Fruit fly (Drosophila melanogaster) whole organism, embryonic: Measurements from ENCODE around the gene Arl4.

Source experiments
- ATbp ChIP-seq: fragments of 200-800 bp; sonication (Bioruptor generic); optimal IDR thresholded peaks from 2 replicates; lab custom pipeline; 2017; ENCODE audit warnings: missing biosample characterization, mild to moderate bottlenecking, missing genetic modification characterization, missing genetic modification reagents
- Antp ChIP-seq: fragments of 200-800 bp; sonication (Bioruptor generic); optimal IDR thresholded peaks from 3 replicates; lab custom pipeline; 2016; ENCODE audit warnings: missing biosample characterization, missing genetic modification characterization
- Atf6 ChIP-seq: fragments of 200-800 bp; sonication (Bioruptor generic); IDR thresholded peaks from 2 replicates; pipeline ENCODE4 v1.3.6; 2022; ENCODE audit warnings: missing biosample characterization, missing genetic modification characterization
- CG10267 ChIP-seq: fragments of 200-800 bp; sonication (Bioruptor generic); optimal IDR thresholded peaks from 2 replicates; lab custom pipeline; 2018; ENCODE audit warnings: missing biosample characterization, mild to moderate bottlenecking, missing genetic modification characterization, moderate library complexity
- CG10565 ChIP-seq: fragments of 200-800 bp; sonication (Bioruptor generic); optimal IDR thresholded peaks from 3 replicates; lab custom pipeline; 2016; ENCODE audit warnings: missing biosample characterization, mild to moderate bottlenecking, missing genetic modification characterization
- CG11247 ChIP-seq: fragments of 200-800 bp; sonication (Bioruptor generic); IDR thresholded peaks from 2 replicates; pipeline ENCODE4 v1.3.6; 2022; ENCODE audit warnings: missing biosample characterization, missing genetic modification characterization
- CG12769 ChIP-seq: fragments of 200-800 bp; sonication (Bioruptor generic); optimal IDR thresholded peaks from 2 replicates; lab custom pipeline; 2019; ENCODE audit warnings: missing biosample characterization, mild to moderate bottlenecking, missing genetic modification characterization, moderate library complexity
- CG13894 ChIP-seq: fragments of 200-800 bp; sonication (Bioruptor generic); optimal IDR thresholded peaks from 3 replicates; lab custom pipeline; 2018; ENCODE audit warnings: missing biosample characterization, mild to moderate bottlenecking, missing genetic modification characterization, moderate library complexity
- CG1647 ChIP-seq: fragments of 200-800 bp; sonication (Bioruptor generic); optimal IDR thresholded peaks from 3 replicates; lab custom pipeline; 2016; ENCODE audit warnings: missing biosample characterization, missing genetic modification characterization
- CG16779 ChIP-seq: fragments of 200-800 bp; sonication (Bioruptor generic); IDR thresholded peaks from 2 replicates; pipeline ENCODE4 v1.3.6; 2022; ENCODE audit warnings: missing biosample characterization, missing genetic modification characterization
- CG17361 ChIP-seq: fragments of 200-800 bp; sonication (Bioruptor generic); IDR thresholded peaks from 3 replicates; pipeline ENCODE4 v1.3.6; 2022; ENCODE audit warnings: missing biosample characterization, missing genetic modification characterization
- CG17802 ChIP-seq: fragments of 200-800 bp; sonication (Bioruptor generic); optimal IDR thresholded peaks from 2 replicates; lab custom pipeline; 2018; ENCODE audit warnings: missing biosample characterization, mild to moderate bottlenecking, missing genetic modification characterization, moderate library complexity
- CG17912 ChIP-seq: fragments of 200-800 bp; sonication (Bioruptor generic); optimal IDR thresholded peaks from 2 replicates; lab custom pipeline; 2018; ENCODE audit warnings: missing biosample characterization, mild to moderate bottlenecking, missing genetic modification characterization
- CG2199 ChIP-seq: fragments of 200-800 bp; sonication (Bioruptor generic); IDR thresholded peaks from 3 replicates; pipeline ENCODE4 v1.3.6; 2022; ENCODE audit warnings: missing biosample characterization, missing genetic modification characterization
- CG3407 ChIP-seq: fragments of 200-800 bp; sonication (Bioruptor generic); optimal IDR thresholded peaks from 2 replicates; lab custom pipeline; 2018; ENCODE audit warnings: missing biosample characterization, mild to moderate bottlenecking, missing genetic modification characterization
- CG6683 ChIP-seq: fragments of 200-800 bp; sonication (Bioruptor generic); optimal IDR thresholded peaks from 2 replicates; lab custom pipeline; 2017; ENCODE audit warnings: missing biosample characterization, mild to moderate bottlenecking, missing genetic modification characterization, missing genetic modification reagents
- CG6813 ChIP-seq: fragments of 200-800 bp; sonication (Bioruptor generic); optimal IDR thresholded peaks from 2 replicates; lab custom pipeline; 2017; ENCODE audit warnings: missing biosample characterization, missing genetic modification characterization, mild to moderate bottlenecking, moderate library complexity, missing genetic modification reagents
- CG8290 ChIP-seq, 3 experiments: fragments of 200-800 bp; sonication (Bioruptor generic); optimal IDR thresholded peaks; 2 replicates each; lab custom pipeline; 2016 to 2019; ENCODE audit warnings: missing biosample characterization in 3 of 3, missing genetic modification characterization in 3 of 3, mild to moderate bottlenecking in 2 of 3, moderate library complexity in 1 of 3
- CG8388 ChIP-seq: fragments of 200-800 bp; sonication (Bioruptor generic); optimal IDR thresholded peaks from 2 replicates; lab custom pipeline; 2019; ENCODE audit warnings: missing biosample characterization, mild to moderate bottlenecking, missing genetic modification characterization, moderate library complexity
- Chrac-16 ChIP-seq: fragments of 200-800 bp; sonication (Bioruptor generic); optimal IDR thresholded peaks from 3 replicates; lab custom pipeline; 2016; ENCODE audit warnings: missing biosample characterization, missing genetic modification characterization
- Dbx ChIP-seq: fragments of 200-800 bp; sonication (Bioruptor generic); IDR thresholded peaks from 3 replicates; pipeline ENCODE4 v1.3.6; 2022; ENCODE audit warnings: missing biosample characterization, missing genetic modification characterization
- Dfd ChIP-seq, 2 experiments: fragments of >200 bp; optimal IDR thresholded peaks; 2 replicates each; lab custom pipeline; 2017; ENCODE audit warnings: missing biosample characterization in 2 of 2, missing genetic modification characterization in 2 of 2
- Dll ChIP-seq: fragments of 200-800 bp; sonication (Bioruptor generic); IDR thresholded peaks from 4 replicates; pipeline ENCODE4 v1.3.6; 2022; ENCODE audit warnings: missing biosample characterization, missing genetic modification characterization; ENCODE audit not compliant: partially characterized antibody
- Ets97D ChIP-seq: fragments of 200-800 bp; sonication (Bioruptor generic); optimal IDR thresholded peaks from 3 replicates; lab custom pipeline; 2016; ENCODE audit warnings: missing biosample characterization, missing genetic modification characterization
- H2.0 ChIP-seq: fragments of 200-800 bp; sonication (Bioruptor generic); IDR thresholded peaks from 2 replicates; pipeline ENCODE4 v1.3.6; 2022; ENCODE audit warnings: missing biosample characterization, missing genetic modification characterization
- Kr ChIP-seq: fragments of 200-800 bp; sonication (Bioruptor generic); optimal IDR thresholded peaks from 2 replicates; lab custom pipeline; 2017; ENCODE audit warnings: missing biosample characterization, mild to moderate bottlenecking, missing genetic modification characterization
- Lhr ChIP-seq: fragments of 200-800 bp; sonication (Bioruptor generic); optimal IDR thresholded peaks from 3 replicates; lab custom pipeline; 2017; ENCODE audit warnings: mild to moderate bottlenecking, missing biosample characterization, missing genetic modification reagents, missing genetic modification characterization
- Med ChIP-seq: fragments of 200-800 bp; sonication (Bioruptor generic); peaks from one replicate; lab custom pipeline; 2016; ENCODE audit warnings: missing biosample characterization, missing genetic modification characterization, mild to moderate bottlenecking, inconsistent platforms, moderate library complexity
- Mes4 ChIP-seq: fragments of 200-800 bp; sonication (Bioruptor generic); optimal IDR thresholded peaks from 2 replicates; lab custom pipeline; 2016; ENCODE audit warnings: missing biosample characterization, missing genetic modification characterization
- NFAT ChIP-seq: fragments of 200-800 bp; sonication (Bioruptor generic); IDR thresholded peaks from 2 replicates; pipeline ENCODE4 v1.3.6; 2022; ENCODE audit warnings: missing biosample characterization, missing genetic modification characterization
- Sry-δ ChIP-seq: fragments of 200-800 bp; sonication (Bioruptor generic); optimal IDR thresholded peaks from 2 replicates; lab custom pipeline; 2016; ENCODE audit warnings: missing biosample characterization, missing genetic modification characterization
- dimm ChIP-seq: fragments of 200-800 bp; sonication (Bioruptor generic); IDR thresholded peaks from 2 replicates; pipeline ENCODE4 v1.3.6; 2022; ENCODE audit warnings: missing biosample characterization, missing genetic modification characterization
- ewg ChIP-seq: fragments of 200-800 bp; sonication (Bioruptor generic); optimal IDR thresholded peaks from 3 replicates; lab custom pipeline; 2017; ENCODE audit warnings: mild to moderate bottlenecking, missing biosample characterization, missing genetic modification reagents, missing genetic modification characterization
- fd3F ChIP-seq: fragments of 200-800 bp; sonication (Bioruptor generic); optimal IDR thresholded peaks from 2 replicates; lab custom pipeline; 2018; ENCODE audit warnings: missing biosample characterization, mild to moderate bottlenecking, missing genetic modification characterization, moderate library complexity
- hbn ChIP-seq: fragments of 200-800 bp; sonication (Bioruptor generic); IDR thresholded peaks from 2 replicates; pipeline ENCODE4 v1.3.6; 2022; ENCODE audit warnings: missing biosample characterization, missing genetic modification characterization; ENCODE audit not compliant: partially characterized antibody
- hkb ChIP-seq, 2 experiments: fragments of 200-800 bp in 1 of 2; fragments of >200 bp in 1 of 2; sonication (Bioruptor generic) in 1 of 2; IDR thresholded peaks in 1 of 2; optimal IDR thresholded peaks in 1 of 2; 2 replicates each; pipeline versions ENCODE4 v1.3.6 to Lab custom; 2017 to 2022; ENCODE audit warnings: missing biosample characterization in 1 of 2, missing genetic modification characterization in 1 of 2
- nom ChIP-seq: fragments of 200-800 bp; sonication (Bioruptor generic); optimal IDR thresholded peaks from 2 replicates; lab custom pipeline; 2017; ENCODE audit warnings: missing biosample characterization, missing genetic modification characterization, mild to moderate bottlenecking, moderate library complexity, missing genetic modification reagents
- pfk ChIP-seq: fragments of 200-800 bp; sonication (Bioruptor generic); optimal IDR thresholded peaks from 2 replicates; lab custom pipeline; 2018; ENCODE audit warnings: missing biosample characterization, mild to moderate bottlenecking, missing genetic modification characterization, moderate library complexity
- pzg ChIP-seq: fragments of 200-800 bp; sonication (Bioruptor generic); optimal IDR thresholded peaks from 3 replicates; lab custom pipeline; 2018; ENCODE audit warnings: missing biosample characterization, mild to moderate bottlenecking, missing genetic modification characterization, moderate library complexity
- row ChIP-seq: fragments of 200-800 bp; sonication (Bioruptor generic); IDR thresholded peaks from 3 replicates; pipeline ENCODE4 v1.3.6; 2022; ENCODE audit warnings: missing biosample characterization, missing genetic modification characterization
- run ChIP-seq: fragments of 200-800 bp; sonication (Bioruptor generic); optimal IDR thresholded peaks from 3 replicates; lab custom pipeline; 2018; ENCODE audit warnings: missing biosample characterization, mild to moderate bottlenecking, missing genetic modification characterization
- sens ChIP-seq: fragments of 200-800 bp; sonication (Bioruptor generic); peaks from one replicate; lab custom pipeline; 2016; ENCODE audit warnings: missing biosample characterization, missing genetic modification characterization
- trh ChIP-seq: fragments of 200-800 bp; sonication (Bioruptor generic); optimal IDR thresholded peaks from 2 replicates; lab custom pipeline; 2016; ENCODE audit warnings: missing biosample characterization, missing genetic modification characterization
- unc-4 ChIP-seq: fragments of 200-800 bp; sonication (Bioruptor generic); IDR thresholded peaks from 2 replicates; pipeline ENCODE4 v1.3.6; 2022; ENCODE audit warnings: missing biosample characterization, missing genetic modification characterization; ENCODE audit not compliant: partially characterized antibody
- zen ChIP-seq: fragments of 200-800 bp; sonication (Bioruptor generic); optimal IDR thresholded peaks from 3 replicates; lab custom pipeline; 2018; ENCODE audit warnings: missing biosample characterization, mild to moderate bottlenecking, missing genetic modification characterization, moderate library complexity
- zen2 ChIP-seq: fragments of 200-800 bp; sonication (Bioruptor generic); IDR thresholded peaks from 3 replicates; pipeline ENCODE4 v1.3.6; 2022; ENCODE audit warnings: missing biosample characterization, missing genetic modification characterization; ENCODE audit not compliant: partially characterized antibody

The Arl4 gene

DNA sequence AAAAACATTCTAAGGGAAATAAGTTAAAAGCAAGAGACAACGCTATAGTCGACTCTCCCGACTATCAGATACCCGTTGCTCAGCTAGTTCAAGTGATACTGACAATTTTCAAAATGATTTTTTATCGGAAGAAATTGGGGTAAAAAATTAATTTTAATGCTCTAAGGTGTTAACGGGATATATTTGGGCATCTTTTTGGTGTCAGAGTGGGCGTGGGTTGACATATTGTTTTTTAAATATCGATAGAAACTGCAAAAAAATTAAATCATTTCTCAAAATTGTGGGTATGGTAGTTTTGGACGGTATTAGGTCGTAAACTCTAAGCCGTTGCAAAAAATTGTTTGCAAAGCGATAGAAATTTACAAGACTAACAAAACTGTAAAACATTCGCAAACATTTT is 48.6 kb downstream of the Arl4 start (continued):
- no peak for TF ChIP-seq fd3F (GFP tag; lab: Kevin White, UChicago)

- TF ChIP-seq nom (GFP tag; lab: Kevin White, UChicago) = no peak
- no peak for TF ChIP-seq zen2
- no peak for TF ChIP-seq CG3407 (GFP tag; lab: Kevin White, UChicago)
- no peak for TF ChIP-seq CG6683 (GFP tag; lab: Kevin White, UChicago)
- TF ChIP-seq zen = peak; percentile 27
- TF ChIP-seq CG17802 (tag; lab: Kevin White, UChicago) = peak; percentile 97
- TF ChIP-seq Atf6 (GFP tag; lab: Robert Waterston, UW) = no peak
- TF ChIP-seq run (tag; lab: Kevin White, UChicago) = no peak
- TF ChIP-seq pfk (GFP tag; lab: Kevin White, UChicago) = peak; percentile 76
- TF ChIP-seq Dbx (GFP tag; lab: Robert Waterston, UW) = no peak
- peak; percentile 96 for TF ChIP-seq ewg (GFP tag; lab: Kevin White, UChicago)
- TF ChIP-seq CG17912 (GFP tag; lab: Kevin White, UChicago) = no peak
- TF ChIP-seq CG8290 (GFP tag; optimal IDR thresholded peaks at IDR 0.05; lab: Kevin White, UChicago) = no peak
- TF ChIP-seq CG8290 (tag; optimal IDR thresholded peaks at IDR 0.05; lab: Kevin White, UChicago) = peak in 1 of 2 experiments; percentile 10
- peak; percentile 76 for TF ChIP-seq row (GFP tag; lab: Robert Waterston, UW)
- no peak for TF ChIP-seq Dll
- peak; percentile 16 for TF ChIP-seq Ets97D (GFP tag; lab: Kevin White, UChicago)
- TF ChIP-seq unc-4 (GFP tag; lab: Robert Waterston, UW) = no peak
- no peak for TF ChIP-seq CG16779 (GFP tag; lab: Robert Waterston, UW)
- no peak for TF ChIP-seq CG11247 (GFP tag; lab: Robert Waterston, UW)
- TF ChIP-seq dimm (GFP tag; lab: Robert Waterston, UW) = no peak
- no peak for TF ChIP-seq Med
- TF ChIP-seq ATbp (GFP tag; lab: Kevin White, UChicago) = no peak
- TF ChIP-seq CG1647 (GFP tag; lab: Kevin White, UChicago) = no peak
- TF ChIP-seq CG13894 (tag; lab: Kevin White, UChicago) = peak; percentile 63
- no peak for TF ChIP-seq hkb (optimal IDR thresholded peaks at IDR 0.05; lab: Kevin White, UChicago)
- 0 out of 2 replicates have a peak, but pooled peaks have one; percentile 10 for TF ChIP-seq hkb (GFP tag; IDR thresholded peaks at IDR 0.05; lab: Robert Waterston, UW)
- TF ChIP-seq Chrac-16 (GFP tag; lab: Kevin White, UChicago) = no peak
- no peak for TF ChIP-seq CG8388 (GFP tag; lab: Kevin White, UChicago)
- TF ChIP-seq Kr (GFP tag; lab: Kevin White, UChicago) = no peak
- no peak for TF ChIP-seq Antp (GFP tag; lab: Kevin White, UChicago)
- no peak for TF ChIP-seq Mes4 (GFP tag; lab: Kevin White, UChicago)
- TF ChIP-seq CG10267 (tag; lab: Kevin White, UChicago) = peak; percentile 0
- TF ChIP-seq pzg = peak; percentile 44
- TF ChIP-seq CG6813 (GFP tag; lab: Kevin White, UChicago) = no peak
- no peak for TF ChIP-seq NFAT
- TF ChIP-seq H2.0 = no peak
- TF ChIP-seq Lhr (GFP tag; lab: Kevin White, UChicago) = no peak
- no peak for TF ChIP-seq CG12769
- no peak for TF ChIP-seq trh (GFP tag; lab: Kevin White, UChicago)
- TF ChIP-seq Dfd (GFP tag; optimal IDR thresholded peaks at IDR 0.05; lab: Kevin White, UChicago) = peak in 1 of 2 experiments; percentile 35
- TF ChIP-seq hbn (GFP tag; lab: Robert Waterston, UW) = no peak
- TF ChIP-seq CG2199 (GFP tag; lab: Robert Waterston, UW) = 0 out of 3 replicates have a peak, but pooled peaks have one; percentile 16
- TF ChIP-seq sens = peak; percentile 68
- TF ChIP-seq CG17361 = 0 out of 3 replicates have a peak, but pooled peaks have one; percentile 13
- peak; percentile 41 for TF ChIP-seq Sry-δ
- TF ChIP-seq CG10565 (GFP tag; lab: Kevin White, UChicago) = no peak
These were observed 49.4 kb downstream of the Arl4 start, which contains the start of gene Ank for dm6 chr4:129644-130272. Gene Ank (minus strand): TSS chr4:129849.
